Worm (Caenorhabditis elegans): Measurements from ENCODE around the gene Y54G2A.77.

- TF ChIP-seq cnd-1 (tag; optimal IDR thresholded peaks at IDR 0.05) (no peak), pha-4 (tag; optimal IDR thresholded peaks at IDR 0.05) (no peak), sptf-1 (tag; optimal IDR thresholded peaks at IDR 0.05) (no peak), elt-3 (tag; optimal IDR thresholded peaks at IDR 0.05) (no peak), unc-62 (GFP tag; optimal IDR thresholded peaks at IDR 0.05) (no peak)
Measured at ce11 chrIV:2750607-2751006, 11.9 kb upstream of the Y54G2A.77 start.

Data from whole organism, mixed stage, embryonic.